Fruit fly (Drosophila melanogaster) whole organism, wandering third instar larva: ENCODE data around the gene Gug.

ENCODE experiments used
- Abd-B ChIP-seq: fragments of >200 bp; optimal IDR thresholded peaks from 2 replicates; lab custom pipeline; 2017; ENCODE audit warnings: missing biosample characterization, missing genetic modification characterization
- CG9705 ChIP-seq: fragments of 200-800 bp; sonication (Bioruptor generic); optimal IDR thresholded peaks from 2 replicates; lab custom pipeline; 2018; ENCODE audit warnings: missing biosample characterization, mild to moderate bottlenecking, missing genetic modification characterization
- CrebA ChIP-seq: fragments of 200-800 bp; sonication (Bioruptor generic); optimal IDR thresholded peaks from 2 replicates; lab custom pipeline; 2016; ENCODE audit warnings: missing biosample characterization, mild to moderate bottlenecking, missing genetic modification characterization, borderline replicate concordance
- Dfd ChIP-seq: fragments of >200 bp; optimal IDR thresholded peaks from 2 replicates; lab custom pipeline; 2017; ENCODE audit warnings: missing biosample characterization, missing genetic modification characterization
- Dif ChIP-seq: fragments of 200-275, 200-300 bp; sonication (Bioruptor generic); optimal IDR thresholded peaks from 2 replicates; lab custom pipeline; 2018; ENCODE audit warnings: missing biosample characterization, missing genetic modification characterization; ENCODE audit not compliant: partially characterized antibody
- GATAd ChIP-seq: sonication (Bioruptor generic); optimal IDR thresholded peaks from 2 replicates; lab custom pipeline; 2016; ENCODE audit warnings: missing biosample characterization, missing genetic modification characterization
- HLH106 ChIP-seq: fragments of 200-800 bp; optimal IDR thresholded peaks from 3 replicates; lab custom pipeline; 2019; ENCODE audit warnings: missing biosample characterization, mild to moderate bottlenecking, missing genetic modification characterization, moderate library complexity
- Hnf4 ChIP-seq: fragments of 200-800 bp; sonication (Bioruptor generic); optimal IDR thresholded peaks from 2 replicates; lab custom pipeline; 2016; ENCODE audit warnings: missing biosample characterization, mild to moderate bottlenecking, missing genetic modification characterization
- Hr78 ChIP-seq: fragments of >200 bp; optimal IDR thresholded peaks from 2 replicates; lab custom pipeline; 2017; ENCODE audit warnings: missing biosample characterization, missing genetic modification characterization
- Hr83 ChIP-seq: fragments of 200-300 bp; sonication (Bioruptor generic); optimal IDR thresholded peaks from 2 replicates; lab custom pipeline; 2016; ENCODE audit warnings: missing biosample characterization, mild to moderate bottlenecking, missing genetic modification characterization, moderate library complexity; ENCODE audit not compliant: poor library complexity, severe bottlenecking
- Jra ChIP-seq: sonication (Bioruptor generic); optimal IDR thresholded peaks from 2 replicates; lab custom pipeline; 2016; ENCODE audit warnings: missing biosample characterization, missing genetic modification characterization
- Mio ChIP-seq: sonication (Bioruptor generic); optimal IDR thresholded peaks from 2 replicates; lab custom pipeline; 2016; ENCODE audit warnings: missing biosample characterization, missing genetic modification characterization
- Myc ChIP-seq: fragments of >200 bp; optimal IDR thresholded peaks from 2 replicates; lab custom pipeline; 2017
- N ChIP-seq: fragments of >200 bp; optimal IDR thresholded peaks from 2 replicates; lab custom pipeline; 2018; ENCODE audit warnings: missing biosample characterization, missing external identifiers, missing genetic modification characterization
- OdsH ChIP-seq: fragments of 200-800 bp; sonication (Bioruptor generic); optimal IDR thresholded peaks from 2 replicates; lab custom pipeline; 2016; ENCODE audit warnings: missing biosample characterization, mild to moderate bottlenecking, missing genetic modification characterization
- Rel ChIP-seq, 2 experiments: fragments of 200-800 bp; sonication (Bioruptor generic) in 1 of 2; optimal IDR thresholded peaks; 2 replicates in 1 of 2; 3 replicates in 1 of 2; lab custom pipeline; 2016 to 2019; ENCODE audit warnings: mild to moderate bottlenecking in 2 of 2, missing biosample characterization in 2 of 2, missing genetic modification characterization in 2 of 2, moderate library complexity in 1 of 2
- Sp1 ChIP-seq: fragments of 200-800 bp; sonication (Bioruptor generic); optimal IDR thresholded peaks from 3 replicates; lab custom pipeline; 2019; ENCODE audit warnings: missing biosample characterization, mild to moderate bottlenecking, missing genetic modification characterization, moderate library complexity
- Vsx2 ChIP-seq: fragments of 200-300, 225-300 bp; sonication (Bioruptor generic); optimal IDR thresholded peaks from 2 replicates; lab custom pipeline; 2018; ENCODE audit warnings: missing biosample characterization, missing genetic modification characterization; ENCODE audit not compliant: partially characterized antibody
- br ChIP-seq: fragments of 200-800 bp; sonication (Bioruptor generic); optimal IDR thresholded peaks from 2 replicates; lab custom pipeline; 2016; ENCODE audit warnings: missing biosample characterization, missing genetic modification characterization
- brk ChIP-seq: fragments of 200-800 bp; sonication (Bioruptor generic); optimal IDR thresholded peaks from 2 replicates; lab custom pipeline; 2016; ENCODE audit warnings: missing biosample characterization, mild to moderate bottlenecking, missing genetic modification characterization
- dl ChIP-seq, 2 experiments: fragments of 175-275, 200-275 bp in 1 of 2; fragments of 200-275 bp in 1 of 2; sonication (Bioruptor generic); optimal IDR thresholded peaks; lab custom pipeline; 2018; ENCODE audit warnings: mild to moderate bottlenecking in 2 of 2, missing biosample characterization in 2 of 2, missing genetic modification characterization in 2 of 2, moderate library complexity in 2 of 2; ENCODE audit not compliant: partially characterized antibody in 2 of 2, insufficient read depth in 1 of 2
- dmrt93B ChIP-seq: fragments of 200-800 bp; sonication (Bioruptor generic); optimal IDR thresholded peaks from 2 replicates; lab custom pipeline; 2018; ENCODE audit warnings: missing biosample characterization, mild to moderate bottlenecking, missing genetic modification characterization
- dsf ChIP-seq: sonication (Bioruptor generic); optimal IDR thresholded peaks from 2 replicates; lab custom pipeline; 2016; ENCODE audit warnings: missing biosample characterization, missing genetic modification characterization, borderline replicate concordance
- foxo ChIP-seq, 2 experiments: fragments of 200-800 bp; sonication (Bioruptor generic); optimal IDR thresholded peaks; 2 replicates in 1 of 2; 3 replicates in 1 of 2; lab custom pipeline; 2016 to 2017; ENCODE audit warnings: missing biosample characterization in 2 of 2, missing genetic modification characterization in 2 of 2
- h ChIP-seq: fragments of 200-800 bp; sonication (Bioruptor generic); optimal IDR thresholded peaks from 3 replicates; lab custom pipeline; 2016; ENCODE audit warnings: missing biosample characterization, mild to moderate bottlenecking, missing genetic modification characterization
- jim ChIP-seq: fragments of 175-275, 200-325 bp; sonication (Bioruptor generic); optimal IDR thresholded peaks from 2 replicates; lab custom pipeline; 2016; ENCODE audit warnings: missing biosample characterization, mild to moderate bottlenecking, missing genetic modification characterization
- lola ChIP-seq: fragments of >200 bp; optimal IDR thresholded peaks from 2 replicates; lab custom pipeline; 2017; ENCODE audit warnings: missing biosample characterization, missing genetic modification characterization
- pan ChIP-seq: fragments of >200 bp; optimal IDR thresholded peaks from 2 replicates; lab custom pipeline; 2017
- psq ChIP-seq: fragments of 200-800 bp; sonication (Bioruptor generic); optimal IDR thresholded peaks from 3 replicates; lab custom pipeline; 2017; ENCODE audit warnings: missing biosample characterization, mild to moderate bottlenecking, missing genetic modification characterization, moderate library complexity
- rgr ChIP-seq: fragments of 200-800 bp; sonication (Bioruptor generic); optimal IDR thresholded peaks from 3 replicates; lab custom pipeline; 2016; ENCODE audit warnings: missing biosample characterization, mild to moderate bottlenecking, missing genetic modification characterization
- sage ChIP-seq: fragments of 200-800 bp; sonication (Bioruptor generic); optimal IDR thresholded peaks from 2 replicates; lab custom pipeline; 2016; ENCODE audit warnings: missing biosample characterization, mild to moderate bottlenecking, missing genetic modification characterization
- sv ChIP-seq: fragments of 200-800 bp; sonication (Bioruptor generic); optimal IDR thresholded peaks from 3 replicates; lab custom pipeline; 2016; ENCODE audit warnings: missing biosample characterization, missing genetic modification characterization
- tai ChIP-seq: sonication (Bioruptor generic); optimal IDR thresholded peaks from 2 replicates; lab custom pipeline; 2016; ENCODE audit warnings: missing biosample characterization, missing genetic modification characterization
- woc ChIP-seq: sonication (Bioruptor generic); optimal IDR thresholded peaks from 2 replicates; lab custom pipeline; 2016; ENCODE audit warnings: missing biosample characterization, mild to moderate bottlenecking, missing genetic modification characterization

Gug gene

dm6 chr3L:8421808-8422586, 27.7 kb upstream of the Gug start, which contains the start of gene CG32354:
CG32354 (minus strand) TSS chr3L:8422205.
- no peak for TF ChIP-seq pan
- no peak for TF ChIP-seq CrebA (GFP tag; lab: Kevin White, UChicago)
- no peak for TF ChIP-seq psq (GFP tag; lab: Kevin White, UChicago)
- TF ChIP-seq dmrt93B (GFP tag; lab: Kevin White, UChicago), result no peak
- no peak for TF ChIP-seq dsf (GFP tag; lab: Kevin White, UChicago)
- no peak for TF ChIP-seq jim
- TF ChIP-seq lola (GFP tag; lab: Kevin White, UChicago), result no peak
- TF ChIP-seq brk (GFP tag; lab: Kevin White, UChicago), result no peak
- TF ChIP-seq Vsx2 (GFP tag; lab: Kevin White, UChicago), result no peak
- no peak for TF ChIP-seq N (GFP tag; lab: Kevin White, UChicago)
- TF ChIP-seq Sp1 (GFP tag; lab: Kevin White, UChicago), result no peak
- no peak for TF ChIP-seq Mio (GFP tag; lab: Kevin White, UChicago)

dm6 chr3L:8423156-8423555, 26.6 kb upstream of the Gug start:
- TF ChIP-seq foxo (GFP tag; optimal IDR thresholded peaks at IDR 0.05; lab: Kevin White, UChicago) (no peak), rgr (GFP tag; lab: Kevin White, UChicago) (no peak), pan (no peak), woc (GFP tag; lab: Kevin White, UChicago) (no peak), h (GFP tag; lab: Kevin White, UChicago) (no peak), dl (GFP tag; optimal IDR thresholded peaks at IDR 0.05; lab: Kevin White, UChicago; ENCODE audit: insufficient read depth in 1 of 2, partially characterized antibody in 2 of 2) (no peak), dmrt93B (GFP tag; lab: Kevin White, UChicago) (no peak), jim (no peak), Dif (GFP tag; lab: Kevin White, UChicago) (no peak), HLH106 (tag; lab: Kevin White, UChicago) (no peak), N (GFP tag; lab: Kevin White, UChicago) (no peak), GATAd (GFP tag; lab: Kevin White, UChicago) (no peak), Hr83 (GFP tag; lab: Kevin White, UChicago) (no peak), tai (no peak), sv (GFP tag; lab: Kevin White, UChicago) (no peak), Myc (lab: Kevin White, UChicago) (no peak), Dfd (GFP tag; lab: Kevin White, UChicago) (no peak), Rel (GFP tag; optimal IDR thresholded peaks at IDR 0.05; lab: Kevin White, UChicago) (no peak), Rel (tag; optimal IDR thresholded peaks at IDR 0.05; lab: Kevin White, UChicago) (no peak), lola (GFP tag; lab: Kevin White, UChicago) (no peak), Mio (GFP tag; lab: Kevin White, UChicago) (no peak)

- no peak for TF ChIP-seq CG9705
- no peak for TF ChIP-seq Hr83 (GFP tag; lab: Kevin White, UChicago)
- TF ChIP-seq dmrt93B (GFP tag; lab: Kevin White, UChicago), result no peak
- no peak for TF ChIP-seq Hnf4 (GFP tag; lab: Kevin White, UChicago)
- TF ChIP-seq h (GFP tag; lab: Kevin White, UChicago), result peak; percentile 18
- no peak for TF ChIP-seq Hr78 (GFP tag; lab: Kevin White, UChicago)
- TF ChIP-seq Rel (GFP tag; optimal IDR thresholded peaks at IDR 0.05; lab: Kevin White, UChicago), result no peak
- TF ChIP-seq Rel (tag; optimal IDR thresholded peaks at IDR 0.05; lab: Kevin White, UChicago), result peak; percentile 12
- TF ChIP-seq HLH106 (tag; lab: Kevin White, UChicago), result no peak
- no peak for TF ChIP-seq br (GFP tag; lab: Kevin White, UChicago)
- no peak for TF ChIP-seq dsf (GFP tag; lab: Kevin White, UChicago)
- TF ChIP-seq OdsH (GFP tag; lab: Kevin White, UChicago), result no peak
- TF ChIP-seq CrebA (GFP tag; lab: Kevin White, UChicago), result no peak
- peak; percentile 36 for TF ChIP-seq Vsx2 (GFP tag; lab: Kevin White, UChicago)
- no peak for TF ChIP-seq tai
- no peak for TF ChIP-seq jim
- no peak for TF ChIP-seq pan
- TF ChIP-seq Abd-B, result no peak
- no peak for TF ChIP-seq rgr (GFP tag; lab: Kevin White, UChicago)
- no peak for TF ChIP-seq sage (GFP tag; lab: Kevin White, UChicago)
- TF ChIP-seq lola (GFP tag; lab: Kevin White, UChicago), result no peak
- TF ChIP-seq Jra, result no peak
- TF ChIP-seq Dif (GFP tag; lab: Kevin White, UChicago), result peak; percentile 8
- TF ChIP-seq woc (GFP tag; lab: Kevin White, UChicago), result no peak
- no peak for TF ChIP-seq foxo (GFP tag; optimal IDR thresholded peaks at IDR 0.05; lab: Kevin White, UChicago)
- TF ChIP-seq brk (GFP tag; lab: Kevin White, UChicago), result no peak
Observed at dm6 chr3L:8424831-8425336, 24.8 kb upstream of the Gug start, which contains the start of gene Cbl. Cbl (plus strand) TSS chr3L:8424954.
